Worm (Caenorhabditis elegans) whole organism, L1 larva: ENCODE results near the gene srbc-14.

Experiments
- ceh-90 ChIP-seq: sonication (generic microtip); optimal IDR thresholded peaks from 2 replicates; lab custom pipeline; 2016; ENCODE audit warnings: missing genetic modification characterization, missing compliant biosample characterization
- lin-39 ChIP-seq: fragments of 150-350 bp; optimal IDR thresholded peaks from 2 replicates; lab custom pipeline; 2014; ENCODE audit warnings: missing biosample characterization, missing genetic modification reagents, missing genetic modification characterization
- mdl-1 ChIP-seq, 2 experiments: fragments of 150-350 bp; optimal IDR thresholded peaks; 2 replicates each; lab custom pipeline; 2014 to 2017; ENCODE audit warnings: missing biosample characterization in 2 of 2, missing genetic modification characterization in 2 of 2, inconsistent platforms in 1 of 2
- xbp-1 ChIP-seq: sonication (generic microtip); optimal IDR thresholded peaks from 2 replicates; lab custom pipeline; 2016; ENCODE audit warnings: missing genetic modification characterization, missing compliant biosample characterization

DNA sequence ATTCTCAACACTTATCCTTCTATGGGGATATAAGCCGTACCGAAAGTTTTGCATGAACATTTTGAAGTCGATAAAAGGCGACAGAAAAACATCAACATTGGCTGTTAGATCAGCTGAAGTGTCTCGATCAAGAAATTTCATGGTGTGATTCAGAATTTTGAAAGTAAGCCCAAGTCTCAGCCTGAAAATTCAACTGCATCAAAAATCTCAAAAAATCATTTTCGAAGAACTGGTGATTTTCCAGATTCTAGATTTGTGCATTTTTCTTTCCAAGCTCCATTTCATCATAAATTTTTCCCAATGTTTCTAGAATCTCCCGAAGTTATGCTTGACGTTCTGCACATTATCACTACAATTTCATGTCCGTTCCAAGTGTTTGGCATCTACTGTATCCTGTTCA is 6.8 kb downstream of the srbc-14 start, which contains the start of gene srh-255:
- TF ChIP-seq mdl-1 (tag; optimal IDR thresholded peaks at IDR 0.05; lab: Kevin White, UChicago) (no peak), xbp-1 (tag; lab: Kevin White, UChicago) (no peak), lin-39 (no peak), ceh-90 (no peak)
